Fruit fly (Drosophila melanogaster): ENCODE data around the gene Vha100-1.
A peak's percentile ranks its signal among the peaks of the same experiment; 100 is the strongest.

Vha100-1 gene

DNA sequence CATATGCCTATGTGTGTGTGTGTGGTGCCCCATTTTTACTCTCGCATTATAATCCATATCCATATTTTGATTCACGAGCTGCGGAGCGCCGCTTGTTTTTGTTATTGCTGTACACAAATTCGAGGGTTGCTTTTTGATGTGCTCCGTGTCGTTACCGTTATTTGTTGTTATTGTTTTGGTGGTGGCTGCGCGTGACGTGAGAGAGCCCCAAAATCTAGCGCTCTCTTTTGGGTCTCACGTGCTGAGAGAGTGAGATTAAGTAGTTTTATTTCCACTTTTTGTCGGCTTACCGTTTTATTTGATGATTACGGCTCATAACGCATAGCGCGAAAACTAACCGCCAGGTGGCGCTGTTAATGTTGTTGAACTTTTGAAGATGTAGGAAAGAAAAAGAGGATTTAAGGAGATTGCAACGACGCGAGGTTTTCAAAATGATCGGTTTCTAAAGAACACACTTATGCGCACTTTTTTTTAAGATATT lies 43.7 kb upstream of the Vha100-1 start (continued):
- TF ChIP-seq fu2 (GFP tag; optimal IDR thresholded peaks at IDR 0.05) (no peak), NK7.1 (GFP tag; optimal IDR thresholded peaks at IDR 0.05) (no peak), jigr1 (GFP tag; IDR thresholded peaks at IDR 0.05) (no peak), CG8388 (GFP tag; optimal IDR thresholded peaks at IDR 0.05) (no peak), CG4360 (GFP tag; IDR thresholded peaks at IDR 0.05) (peak; percentile 85), CG4328 (GFP tag; optimal IDR thresholded peaks at IDR 0.05) (no peak), CG11695 (GFP tag; IDR thresholded peaks at IDR 0.05) (no peak), luna (GFP tag; optimal IDR thresholded peaks at IDR 0.05) (no peak), CG9727 (GFP tag; optimal IDR thresholded peaks at IDR 0.05) (no peak), CG14441 (GFP tag; IDR thresholded peaks at IDR 0.05) (no peak), HLHmδ (GFP tag; optimal IDR thresholded peaks at IDR 0.05) (no peak), CG6854 (GFP tag; optimal IDR thresholded peaks at IDR 0.05) (no peak), Oli (tag; optimal IDR thresholded peaks at IDR 0.05) (no peak), CG12391 (tag; optimal IDR thresholded peaks at IDR 0.05) (no peak), en (GFP tag; optimal IDR thresholded peaks at IDR 0.05) (no peak), hth (optimal IDR thresholded peaks at IDR 0.05) (no peak), C15 (GFP tag; IDR thresholded peaks at IDR 0.05) (no peak), phol (tag; optimal IDR thresholded peaks at IDR 0.05) (no peak), ap (GFP tag; IDR thresholded peaks at IDR 0.05) (no peak), CG1233 (GFP tag; optimal IDR thresholded peaks at IDR 0.05) (no peak), CG31224 (GFP tag; IDR thresholded peaks at IDR 0.05) (no peak), trem (tag; optimal IDR thresholded peaks at IDR 0.05) (peak; percentile 36), btn (GFP tag; optimal IDR thresholded peaks at IDR 0.05) (no peak), Jarid2 (GFP tag; optimal IDR thresholded peaks at IDR 0.05) (no peak), CG4707 (GFP tag; optimal IDR thresholded peaks at IDR 0.05) (peak; percentile 0), sim (GFP tag; IDR thresholded peaks at IDR 0.05) (no peak), CG42726 (GFP tag; IDR thresholded peaks at IDR 0.05; ENCODE audit: partially characterized antibody) (no peak), chm (GFP tag; IDR thresholded peaks at IDR 0.05) (no peak), Dbx (GFP tag; IDR thresholded peaks at IDR 0.05) (no peak), ase (GFP tag; IDR thresholded peaks at IDR 0.05) (no peak), CG12769 (tag; optimal IDR thresholded peaks at IDR 0.05) (no peak), CG34422 (GFP tag; IDR thresholded peaks at IDR 0.05) (no peak), Hr78 (GFP tag; optimal IDR thresholded peaks at IDR 0.05) (no peak), pita (GFP tag; optimal IDR thresholded peaks at IDR 0.05) (no peak), CG8478 (optimal IDR thresholded peaks at IDR 0.05) (no peak), corto (GFP tag; optimal IDR thresholded peaks at IDR 0.05) (no peak), amos (GFP tag; IDR thresholded peaks at IDR 0.05; ENCODE audit: partially characterized antibody) (no peak), Doc3 (GFP tag; IDR thresholded peaks at IDR 0.05; ENCODE audit: partially characterized antibody) (no peak), otp (GFP tag; IDR thresholded peaks at IDR 0.05) (no peak), NFAT (GFP tag; IDR thresholded peaks at IDR 0.05) (no peak), tna (GFP tag; IDR thresholded peaks at IDR 0.05; ENCODE audit: partially characterized antibody) (no peak), HmgZ (tag; optimal IDR thresholded peaks at IDR 0.05) (no peak), Lpt (GFP tag; optimal IDR thresholded peaks at IDR 0.05) (no peak), unc-4 (GFP tag; IDR thresholded peaks at IDR 0.05; ENCODE audit: partially characterized antibody) (no peak), CG5953 (GFP tag; IDR thresholded peaks at IDR 0.05) (no peak), ewg (GFP tag; optimal IDR thresholded peaks at IDR 0.05) (no peak), CG6254 (GFP tag; optimal IDR thresholded peaks at IDR 0.05) (peak; percentile 29), CG18476 (GFP tag; optimal IDR thresholded peaks at IDR 0.05) (no peak), onecut (GFP tag; IDR thresholded peaks at IDR 0.05) (no peak), tx (GFP tag; optimal IDR thresholded peaks at IDR 0.05) (no peak), Hmr (GFP tag; optimal IDR thresholded peaks at IDR 0.05) (no peak), twi (tag; optimal IDR thresholded peaks at IDR 0.05) (no peak)
